Worm (Caenorhabditis elegans) whole organism, late embryonic: ENCODE results near the gene F45D3.1.

ENCODE experiments used
- F13H6.1 ChIP-seq: sonication (generic microtip); optimal IDR thresholded peaks from 2 replicates; lab custom pipeline; 2016; ENCODE audit warnings: missing genetic modification characterization, missing compliant biosample characterization
- ama-1 ChIP-seq: fragments of 150-350 bp; optimal IDR thresholded peaks from 2 replicates; lab custom pipeline; 2014
- ceh-2 ChIP-seq: sonication (generic microtip); optimal IDR thresholded peaks from 2 replicates; lab custom pipeline; 2016; ENCODE audit warnings: missing genotype, missing genetic modification characterization, missing compliant biosample characterization
- ceh-45 ChIP-seq: fragments of 200-800 bp; sonication (Bioruptor generic); IDR thresholded peaks from 2 replicates; pipeline ENCODE4 v1.3.6; 2022; ENCODE audit warnings: missing genetic modification reagents, missing genetic modification characterization, missing compliant biosample characterization
- ceh-9 ChIP-seq: sonication (generic microtip); optimal IDR thresholded peaks from 2 replicates; lab custom pipeline; 2016; ENCODE audit warnings: mild to moderate bottlenecking, missing genetic modification characterization, inconsistent platforms, missing compliant biosample characterization
- dmd-4 ChIP-seq: sonication (generic microtip); optimal IDR thresholded peaks from 2 replicates; lab custom pipeline; 2016; ENCODE audit warnings: borderline replicate concordance, missing genetic modification characterization, missing compliant biosample characterization
- hlh-13 ChIP-seq: fragments of 200-800 bp; sonication (Bioruptor generic); optimal IDR thresholded peaks from 2 replicates; lab custom pipeline; 2018; ENCODE audit warnings: mild to moderate bottlenecking, missing genetic modification characterization, missing compliant biosample characterization
- hlh-15 ChIP-seq: sonication (generic microtip); optimal IDR thresholded peaks from 2 replicates; lab custom pipeline; 2016; ENCODE audit warnings: missing genetic modification characterization, missing compliant biosample characterization
- nfya-1 ChIP-seq: sonication (generic microtip); optimal IDR thresholded peaks from 2 replicates; lab custom pipeline; 2017; ENCODE audit warnings: missing genetic modification characterization, mild to moderate bottlenecking, missing compliant biosample characterization, antibody characterized with exemption, moderate library complexity
- nhr-11 ChIP-seq: fragments of 150-350 bp; optimal IDR thresholded peaks from 2 replicates; lab custom pipeline; 2014; ENCODE audit warnings: missing biosample characterization, missing genetic modification characterization
- nhr-232 ChIP-seq: sonication (generic microtip); optimal IDR thresholded peaks from 2 replicates; lab custom pipeline; 2016; ENCODE audit warnings: missing genetic modification characterization, missing compliant biosample characterization
- pha-4 ChIP-seq: fragments of 150-350 bp; optimal IDR thresholded peaks from 2 replicates; lab custom pipeline; 2018; ENCODE audit warnings: missing biosample characterization, missing genetic modification reagents, missing genetic modification characterization
- pros-1 ChIP-seq: fragments of 150-350 bp; optimal IDR thresholded peaks from 2 replicates; lab custom pipeline; 2014; ENCODE audit warnings: missing biosample characterization, missing genetic modification reagents, missing genetic modification characterization
- zip-5 ChIP-seq: sonication (generic microtip); optimal IDR thresholded peaks from 2 replicates; lab custom pipeline; 2016; ENCODE audit warnings: missing genetic modification characterization, missing compliant biosample characterization

ce11 chrV:12477139-12477538 is 49.7 kb upstream of the F45D3.1 start:
- TF ChIP-seq hlh-13 (GFP tag; lab: Kevin White, UChicago) (no peak), ama-1 (no peak), pha-4 (tag; lab: Kevin White, UChicago) (no peak), pros-1 (tag; lab: Kevin White, UChicago) (no peak), ceh-2 (tag; lab: Kevin White, UChicago) (no peak), nhr-232 (no peak), hlh-15 (tag; lab: Kevin White, UChicago) (no peak), ceh-9 (no peak), ceh-45 (GFP tag; lab: Robert Waterston, UW) (no peak), F13H6.1 (no peak), nhr-11 (no peak), dmd-4 (no peak), nfya-1 (tag; lab: Kevin White, UChicago) (no peak), zip-5 (tag; lab: Kevin White, UChicago) (no peak)
